Worm (Caenorhabditis elegans) whole organism, midembryonic: Measurements from ENCODE around the gene Y43F8B.19.

Experiments
- T22C8.4 ChIP-seq: fragments of 200-800 bp; sonication (Bioruptor generic); IDR thresholded peaks from 2 replicates; pipeline ENCODE4 v1.3.6; 2022; ENCODE audit warnings: missing genetic modification characterization, missing compliant biosample characterization
- cog-1 ChIP-seq: sonication (generic microtip); optimal IDR thresholded peaks from 2 replicates; lab custom pipeline; 2016; ENCODE audit warnings: missing genetic modification characterization, missing compliant biosample characterization
- flt-1 ChIP-seq: fragments of 200-800 bp; sonication (Bioruptor generic); IDR thresholded peaks from 2 replicates; pipeline ENCODE4 v1.3.6; 2022; ENCODE audit warnings: missing genetic modification characterization, missing compliant biosample characterization
- klf-2 ChIP-seq: fragments of 200-800 bp; sonication (Bioruptor generic); conservative IDR thresholded peaks from 2 replicates; pipeline ENCODE4 v1.3.6; 2022; ENCODE audit warnings: missing genetic modification reagents, missing genetic modification characterization, missing compliant biosample characterization
- med-1 ChIP-seq: sonication (generic microtip); optimal IDR thresholded peaks from 2 replicates; lab custom pipeline; 2017; ENCODE audit warnings: missing genetic modification characterization, mild to moderate bottlenecking, missing compliant biosample characterization, antibody characterized with exemption, missing genetic modification reagents; ENCODE audit not compliant: insufficient read depth
- ref-1 ChIP-seq: fragments of 200-800 bp; sonication (Bioruptor generic); conservative IDR thresholded peaks from 2 replicates; pipeline ENCODE4 v1.3.6; 2022; ENCODE audit warnings: missing genetic modification reagents, missing genetic modification characterization, missing compliant biosample characterization
- tab-1 ChIP-seq: fragments of 200-800 bp; sonication (Bioruptor generic); IDR thresholded peaks from 2 replicates; pipeline ENCODE4 v1.3.6; 2022; ENCODE audit warnings: missing genetic modification characterization, missing compliant biosample characterization
- ztf-23 ChIP-seq: fragments of 200-800 bp; sonication (Bioruptor generic); IDR thresholded peaks from 2 replicates; pipeline ENCODE4 v1.3.6; 2022; ENCODE audit warnings: missing genetic modification reagents, missing genetic modification characterization, missing compliant biosample characterization
- ztf-29 ChIP-seq: fragments of 200-800 bp; sonication (Bioruptor generic); IDR thresholded peaks from 2 replicates; pipeline ENCODE4 v1.3.6; 2022; ENCODE audit warnings: missing genetic modification reagents, missing genetic modification characterization, missing compliant biosample characterization

Gene Y43F8B.19

DNA sequence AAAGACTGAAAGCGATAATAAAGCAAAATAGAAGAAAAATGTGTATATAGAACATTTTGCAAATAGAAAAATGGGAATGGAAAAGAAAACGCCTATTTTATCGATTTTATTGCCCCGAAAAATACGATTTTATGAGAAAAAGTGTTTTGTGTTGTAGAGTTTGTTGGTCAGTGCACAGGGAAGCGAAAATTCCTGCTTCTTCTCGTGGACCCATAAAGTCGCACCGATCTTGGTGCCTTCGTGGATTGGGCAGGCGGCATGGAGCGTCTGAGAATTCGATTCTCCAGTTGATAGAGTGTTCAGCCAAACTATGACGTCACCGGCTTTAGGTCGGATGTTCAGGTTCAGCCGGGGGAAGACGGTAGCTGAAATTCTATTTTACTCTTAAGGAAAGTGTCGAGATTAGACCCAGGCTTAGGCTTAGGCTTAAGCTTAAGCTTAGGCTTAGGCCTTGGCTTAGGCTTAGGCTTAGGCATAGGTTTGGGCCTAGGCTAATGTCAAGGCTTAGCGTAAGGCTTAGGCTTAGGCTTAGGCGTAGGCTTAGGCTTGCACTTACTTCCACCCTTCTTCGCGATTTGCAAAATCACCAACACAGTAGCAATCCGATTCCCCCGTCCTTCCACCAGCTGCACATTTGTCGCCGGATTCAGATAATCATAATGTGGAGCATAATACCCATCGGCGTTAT lies at the start of gene Y43F8B.19:
Gene Y43F8B.19 (minus strand): TSS at position 51 of the 688 bp plus-strand sequence.
- no peak for TF ChIP-seq cog-1 (tag; lab: Kevin White, UChicago)
- peak; percentile 67; the same call in 1 of the 2 replicates for TF ChIP-seq ztf-29 (GFP tag; lab: Robert Waterston, UW)

DNA sequence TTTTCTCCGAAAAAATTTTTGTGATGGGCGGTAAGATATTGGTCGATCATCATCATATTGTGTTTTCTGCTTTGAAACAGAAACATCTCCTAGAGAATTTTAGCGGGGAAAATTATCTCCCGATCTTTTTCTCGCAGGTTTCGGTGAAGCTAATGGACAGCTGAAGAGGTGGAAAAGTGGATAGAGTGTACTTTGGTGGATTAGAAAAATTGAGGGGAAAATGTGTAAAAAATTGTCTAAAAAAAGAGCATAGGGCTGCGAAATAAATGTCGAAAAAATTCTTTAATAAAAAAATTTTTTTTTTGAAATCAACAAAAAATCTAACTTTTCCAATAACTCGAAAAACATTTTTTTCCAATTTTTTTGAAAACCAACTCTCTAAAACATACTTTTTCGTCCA lies 43.8 kb upstream of the Y43F8B.19 start, which contains the start of gene oac-1:
Gene oac-1 (minus strand): TSS at position 101 of the 400 bp plus-strand sequence.
- TF ChIP-seq med-1 (GFP tag; lab: Kevin White, UChicago) (no peak), flt-1 (GFP tag; lab: Robert Waterston, UW) (no peak), T22C8.4 (GFP tag; lab: Robert Waterston, UW) (no peak), ref-1 (GFP tag; lab: Robert Waterston, UW) (no peak), cog-1 (tag; lab: Kevin White, UChicago) (no peak), ztf-23 (no peak), ztf-29 (GFP tag; lab: Robert Waterston, UW) (no peak), tab-1 (GFP tag; lab: Robert Waterston, UW) (no peak), klf-2 (GFP tag; lab: Robert Waterston, UW) (no peak)

DNA sequence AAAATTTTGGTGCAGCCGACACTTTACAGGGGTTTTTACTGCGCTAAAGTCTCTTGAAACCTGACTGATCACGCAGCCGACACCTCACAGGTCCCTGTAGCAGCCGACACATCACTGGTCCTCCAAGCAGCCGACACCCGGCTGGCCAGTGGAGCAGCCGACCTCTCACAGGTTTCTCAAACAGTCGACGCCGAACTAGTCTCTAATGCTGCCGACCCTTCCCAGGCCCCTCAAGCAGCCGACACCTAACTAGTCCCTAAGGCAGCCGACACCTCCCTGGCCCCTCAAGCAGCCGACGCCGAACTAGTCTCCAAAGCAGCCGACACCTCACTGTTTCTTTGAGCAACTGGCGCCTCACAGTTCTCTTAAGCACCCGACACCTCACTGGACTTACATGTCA lies 43.2 kb upstream of the Y43F8B.19 start:
- TF ChIP-seq ref-1 (GFP tag; lab: Robert Waterston, UW) (0 out of 2 replicates have a peak, but pooled peaks have one; percentile 36), tab-1 (GFP tag; lab: Robert Waterston, UW) (no peak)

DNA sequence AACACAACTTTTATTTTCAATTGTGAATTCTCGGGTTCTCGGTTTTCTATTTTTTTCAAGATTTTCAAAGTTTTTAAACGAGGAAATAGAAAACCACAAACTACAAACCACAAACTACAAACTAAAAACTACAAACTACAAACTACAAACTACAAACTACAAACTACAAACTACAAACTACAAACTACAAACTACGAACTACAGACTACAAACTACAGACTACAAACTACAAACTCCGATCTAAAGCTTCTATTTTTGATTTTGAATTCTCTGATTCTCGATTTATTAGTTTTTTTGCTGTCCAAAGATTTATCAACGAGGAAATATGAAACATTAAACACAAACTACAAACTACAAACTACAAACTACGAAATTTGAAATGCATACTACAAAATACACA lies 38.2 kb upstream of the Y43F8B.19 start:
- 0 out of 2 replicates have a peak, but pooled peaks have one; percentile 49 for TF ChIP-seq ztf-23
- TF ChIP-seq ref-1 (GFP tag; lab: Robert Waterston, UW), result no peak

DNA sequence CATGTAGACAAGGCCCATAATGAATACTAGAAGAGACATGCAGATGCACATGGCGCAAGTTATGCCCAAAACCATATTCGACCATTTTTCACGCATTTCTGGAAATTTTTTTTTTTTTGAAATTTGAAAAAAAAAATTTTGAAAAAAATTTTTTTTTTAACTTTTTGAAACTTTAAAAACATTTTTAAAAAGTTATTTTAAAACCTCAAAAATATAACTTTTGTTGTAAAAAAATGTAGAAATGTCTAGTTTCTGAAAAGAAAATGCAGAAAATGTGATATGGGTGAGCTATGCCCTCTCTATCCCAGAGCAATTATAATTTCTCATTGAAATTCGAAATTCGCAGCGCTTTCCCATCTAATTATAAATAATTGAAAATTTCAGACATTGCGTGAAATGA lies 37.6 kb upstream of the Y43F8B.19 start, which contains the start of gene Y43F8B.20:
Gene Y43F8B.20 (minus strand): TSS at position 101 of the 400 bp plus-strand sequence.
- TF ChIP-seq tab-1 (GFP tag; lab: Robert Waterston, UW) (no peak), ref-1 (GFP tag; lab: Robert Waterston, UW) (no peak), med-1 (GFP tag; lab: Kevin White, UChicago) (no peak), flt-1 (GFP tag; lab: Robert Waterston, UW) (no peak)

DNA sequence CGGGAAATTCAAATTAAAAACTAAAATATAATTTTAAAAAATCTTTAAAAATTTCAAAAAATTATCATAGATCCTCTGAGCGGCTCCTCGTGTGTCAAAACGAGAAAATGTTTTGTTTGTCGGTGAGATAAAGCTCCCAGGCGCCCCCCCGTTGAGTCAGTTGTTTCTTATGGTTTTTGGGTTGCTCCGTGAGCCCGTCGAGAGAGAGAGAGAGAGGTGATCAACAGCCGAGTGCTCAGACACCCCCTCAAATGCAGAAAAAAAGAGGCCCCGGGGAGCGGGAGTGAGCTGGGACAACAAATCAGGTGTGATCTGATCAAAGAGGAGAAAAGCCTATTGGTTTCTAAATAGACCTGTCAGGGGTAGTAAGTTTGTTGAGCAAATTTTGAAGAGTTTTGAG lies 34.6 kb upstream of the Y43F8B.19 start:
- no peak for TF ChIP-seq tab-1 (GFP tag; lab: Robert Waterston, UW)
- no peak for TF ChIP-seq T22C8.4 (GFP tag; lab: Robert Waterston, UW)
- TF ChIP-seq flt-1 (GFP tag; lab: Robert Waterston, UW), result no peak
- TF ChIP-seq cog-1 (tag; lab: Kevin White, UChicago), result no peak
- no peak for TF ChIP-seq ref-1 (GFP tag; lab: Robert Waterston, UW)
- TF ChIP-seq med-1 (GFP tag; lab: Kevin White, UChicago), result no peak
- no peak for TF ChIP-seq ztf-23
- TF ChIP-seq ztf-29 (GFP tag; lab: Robert Waterston, UW), result no peak

DNA sequence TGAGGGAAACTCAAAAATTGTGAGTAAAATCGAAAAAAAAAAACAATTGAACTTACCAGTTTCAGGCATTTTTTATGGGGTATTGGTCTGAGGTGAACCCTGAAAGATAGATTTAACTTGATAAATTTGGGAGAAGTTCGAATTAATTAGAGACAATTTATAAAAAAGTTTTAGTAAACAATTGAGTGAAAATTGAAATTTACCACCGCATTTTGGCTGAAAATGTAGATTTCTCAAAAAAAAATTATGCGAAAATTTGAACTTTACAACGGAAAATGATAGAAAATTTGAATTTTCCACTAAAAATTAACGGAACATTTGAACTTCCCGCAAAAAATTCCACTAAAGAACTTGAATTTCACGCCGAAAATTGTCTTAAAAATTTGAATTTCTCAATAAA lies 34.0 kb upstream of the Y43F8B.19 start, which contains the start of gene Y43F8B.1:
Gene Y43F8B.1 (minus strand): TSS at position 101 of the 400 bp plus-strand sequence.
- TF ChIP-seq ref-1 (GFP tag; lab: Robert Waterston, UW), result no peak
- no peak for TF ChIP-seq med-1 (GFP tag; lab: Kevin White, UChicago)

DNA sequence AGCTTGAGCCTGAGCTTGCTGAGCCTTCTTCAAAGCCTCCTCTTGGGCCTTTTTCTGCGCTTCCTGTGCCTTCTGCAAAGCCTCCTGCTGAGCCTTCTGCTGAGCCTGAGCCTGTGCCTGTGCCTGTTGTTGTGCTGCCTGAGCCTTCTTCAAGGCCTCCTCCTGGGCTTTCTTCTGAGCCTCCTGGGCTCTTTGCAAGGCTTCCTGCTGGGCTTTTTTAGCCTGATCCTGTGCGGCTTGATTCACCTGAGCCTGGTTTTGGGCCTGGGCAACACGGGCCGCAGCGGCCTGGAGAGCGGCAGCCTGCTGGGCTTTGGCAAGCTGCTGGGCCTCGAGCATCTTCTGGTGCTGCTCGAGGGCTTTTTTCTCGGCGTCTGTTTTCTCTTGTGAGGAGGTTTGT lies 32.9 kb upstream of the Y43F8B.19 start:
- TF ChIP-seq T22C8.4 (GFP tag; lab: Robert Waterston, UW) (no peak), klf-2 (GFP tag; lab: Robert Waterston, UW) (no peak), ref-1 (GFP tag; lab: Robert Waterston, UW) (no peak), cog-1 (tag; lab: Kevin White, UChicago) (no peak), tab-1 (GFP tag; lab: Robert Waterston, UW) (no peak), flt-1 (GFP tag; lab: Robert Waterston, UW) (no peak), med-1 (GFP tag; lab: Kevin White, UChicago) (no peak), ztf-29 (GFP tag; lab: Robert Waterston, UW) (no peak), ztf-23 (no peak)

DNA sequence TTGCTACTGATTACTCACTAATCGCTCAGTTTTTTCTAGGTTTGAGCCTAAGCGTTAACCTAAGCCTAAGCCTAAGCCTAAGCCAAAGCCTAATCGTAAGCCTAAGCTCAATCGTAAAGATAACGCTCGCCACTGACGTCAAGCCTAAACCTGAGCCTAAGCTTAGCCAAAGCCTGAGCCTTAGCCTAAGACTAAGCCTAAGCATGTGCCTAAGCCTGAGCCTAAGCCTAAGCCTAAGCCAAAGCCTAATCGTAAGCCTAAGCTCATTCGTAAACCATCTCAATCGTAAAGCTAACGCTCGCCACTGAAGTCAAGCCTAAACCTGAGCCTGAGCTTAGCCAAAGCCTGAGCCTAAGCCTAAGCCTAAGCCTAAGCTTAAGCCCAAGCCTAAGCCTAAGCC lies 31.4 kb upstream of the Y43F8B.19 start:
- TF ChIP-seq cog-1 (tag; lab: Kevin White, UChicago) (no peak), T22C8.4 (GFP tag; lab: Robert Waterston, UW) (no peak), klf-2 (GFP tag; lab: Robert Waterston, UW) (no peak), med-1 (GFP tag; lab: Kevin White, UChicago) (no peak), flt-1 (GFP tag; lab: Robert Waterston, UW) (no peak), ztf-29 (GFP tag; lab: Robert Waterston, UW) (no peak; the same call in 1 of the 2 replicates), ref-1 (GFP tag; lab: Robert Waterston, UW) (no peak), tab-1 (GFP tag; lab: Robert Waterston, UW) (no peak), ztf-23 (no peak)

DNA sequence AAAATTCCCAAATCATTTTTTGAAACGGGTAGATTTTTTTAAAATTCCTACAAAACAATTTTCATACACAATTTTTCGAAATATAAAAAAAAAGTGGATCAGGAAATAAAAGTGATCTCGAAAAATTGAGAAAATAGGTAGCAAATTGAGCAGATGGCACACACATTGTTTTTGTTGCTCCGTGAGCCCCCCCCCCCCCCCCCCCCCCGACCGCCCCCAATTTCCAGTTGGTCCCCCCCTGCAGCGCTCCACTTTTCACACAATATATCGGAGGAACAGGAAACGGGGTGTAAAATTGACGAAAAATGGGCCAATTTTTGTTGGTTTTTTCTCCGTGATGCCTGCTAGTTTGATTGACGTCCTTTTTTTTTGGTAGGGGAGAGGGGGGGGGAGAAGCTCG lies 28.8 kb upstream of the Y43F8B.19 start:
- no peak for TF ChIP-seq flt-1 (GFP tag; lab: Robert Waterston, UW)
- no peak for TF ChIP-seq ref-1 (GFP tag; lab: Robert Waterston, UW)
- no peak for TF ChIP-seq T22C8.4 (GFP tag; lab: Robert Waterston, UW)
- TF ChIP-seq tab-1 (GFP tag; lab: Robert Waterston, UW), result no peak
- no peak for TF ChIP-seq cog-1 (tag; lab: Kevin White, UChicago)
- TF ChIP-seq ztf-29 (GFP tag; lab: Robert Waterston, UW), result no peak
- TF ChIP-seq ztf-23, result no peak
- TF ChIP-seq med-1 (GFP tag; lab: Kevin White, UChicago), result no peak
- TF ChIP-seq klf-2 (GFP tag; lab: Robert Waterston, UW), result no peak
